Worm (Caenorhabditis elegans): ENCODE data around the gene coa-3.

DNA sequence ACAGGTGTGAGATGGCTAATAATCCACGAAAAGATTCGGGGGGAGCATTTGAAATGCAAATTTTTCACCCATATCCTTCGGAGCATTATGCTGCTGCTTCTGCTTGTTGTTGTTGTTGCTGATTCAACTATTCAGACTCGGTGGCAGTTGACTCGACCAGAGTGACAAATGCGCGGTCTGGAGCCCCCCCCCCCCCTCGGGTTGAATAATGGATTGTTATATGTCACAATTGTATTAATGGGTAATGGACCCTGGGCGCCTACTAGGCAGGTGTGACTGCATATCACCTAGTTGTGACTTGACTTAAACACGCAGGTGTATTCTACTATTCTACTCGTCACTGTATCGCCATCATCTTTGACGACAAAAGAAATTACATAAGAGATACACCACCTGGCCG lies 26.9 kb downstream of the coa-3 start:
- TF ChIP-seq nhr-28 (tag; optimal IDR thresholded peaks at IDR 0.05) (no peak), jun-1 (tag; optimal IDR thresholded peaks at IDR 0.05) (no peak), fkh-10 (GFP tag; optimal IDR thresholded peaks at IDR 0.05) (no peak), ztf-11 (tag; optimal IDR thresholded peaks at IDR 0.05) (no peak), zag-1 (tag; optimal IDR thresholded peaks at IDR 0.05) (no peak), aly-2 (tag; optimal IDR thresholded peaks at IDR 0.05) (no peak), egl-5 (tag; optimal IDR thresholded peaks at IDR 0.05) (no peak), sea-2 (GFP tag; optimal IDR thresholded peaks at IDR 0.05) (no peak), mml-1 (tag; optimal IDR thresholded peaks at IDR 0.05) (no peak), nhr-77 (tag; optimal IDR thresholded peaks at IDR 0.05) (no peak), snpc-4 (tag; optimal IDR thresholded peaks at IDR 0.05) (no peak), fos-1 (tag; optimal IDR thresholded peaks at IDR 0.05) (no peak)
